Worm (Caenorhabditis elegans) whole organism, L3 larva: ENCODE measurements around the gene F43B10.1.

Source experiments
- daf-12 ChIP-seq: fragments of 150-350 bp; optimal IDR thresholded peaks from 2 replicates; lab custom pipeline; 2014; ENCODE audit warnings: missing biosample characterization, missing genetic modification reagents, missing genetic modification characterization
- fkh-10 ChIP-seq: sonication (generic microtip); optimal IDR thresholded peaks from 2 replicates; lab custom pipeline; 2017; ENCODE audit warnings: missing biosample characterization, missing genetic modification reagents, missing genetic modification characterization
- lin-39 ChIP-seq: fragments of 150-350 bp; optimal IDR thresholded peaks from 2 replicates; lab custom pipeline; 2018; ENCODE audit warnings: missing biosample characterization, missing genetic modification reagents, missing genetic modification characterization
- nhr-76 ChIP-seq: fragments of 150-350 bp; sonication (generic microtip); optimal IDR thresholded peaks from 5 replicates; lab custom pipeline; 2014; ENCODE audit warnings: missing biosample characterization, missing genetic modification characterization
- pqm-1 ChIP-seq: fragments of 150-350 bp; optimal IDR thresholded peaks from 2 replicates; lab custom pipeline; 2017; ENCODE audit warnings: missing biosample characterization, missing genetic modification characterization, inconsistent platforms
- skn-1 ChIP-seq: fragments of 150-350 bp; optimal IDR thresholded peaks from 2 replicates; lab custom pipeline; 2014; ENCODE audit warnings: missing biosample characterization, missing genetic modification characterization
- tbx-2 ChIP-seq: sonication (generic microtip); optimal IDR thresholded peaks from 2 replicates; lab custom pipeline; 2016; ENCODE audit warnings: mild to moderate bottlenecking, missing genetic modification characterization, missing compliant biosample characterization
- unc-62 ChIP-seq: fragments of 150-350 bp; sonication (generic microtip); optimal IDR thresholded peaks from 4 replicates; lab custom pipeline; 2014; ENCODE audit warnings: missing biosample characterization, missing genetic modification reagents, missing genetic modification characterization
- ztf-11 ChIP-seq: fragments of 150-350 bp; optimal IDR thresholded peaks from 2 replicates; lab custom pipeline; 2014; ENCODE audit warnings: missing biosample characterization, missing genetic modification characterization

ce11 chrX:16604096-16604495, 58.5 kb downstream of the F43B10.1 start:
- TF ChIP-seq lin-39 (tag; lab: Kevin White, UChicago), result no peak
- no peak for TF ChIP-seq ztf-11 (tag; lab: Kevin White, UChicago)
- no peak for TF ChIP-seq unc-62 (GFP tag; lab: Kevin White, UChicago)
- no peak for TF ChIP-seq tbx-2 (tag; lab: Kevin White, UChicago)
- TF ChIP-seq pqm-1, result no peak
- TF ChIP-seq daf-12, result no peak
- no peak for TF ChIP-seq skn-1
- TF ChIP-seq fkh-10 (GFP tag; lab: Kevin White, UChicago), result no peak
- no peak for TF ChIP-seq nhr-76
